Worm (Caenorhabditis elegans) whole organism, L1 larva: ENCODE data around the gene oig-8.
A peak's percentile ranks its signal among the peaks of the same experiment; 100 is the strongest.

Experiments
- C16A3.4 ChIP-seq: fragments of 150-350 bp; optimal IDR thresholded peaks from 2 replicates; lab custom pipeline; 2014; ENCODE audit warnings: missing biosample characterization, missing genetic modification characterization
- aly-2 ChIP-seq: fragments of 150-350 bp; optimal IDR thresholded peaks from 2 replicates; lab custom pipeline; 2014; ENCODE audit warnings: missing biosample characterization, missing genetic modification characterization
- ceh-63 ChIP-seq: fragments of 200-800 bp; sonication (Bioruptor generic); optimal IDR thresholded peaks from 2 replicates; lab custom pipeline; 2018; ENCODE audit warnings: mild to moderate bottlenecking, missing genetic modification characterization, missing compliant biosample characterization
- ceh-88 ChIP-seq: fragments of 200-800 bp; sonication (Bioruptor generic); IDR thresholded peaks from 2 replicates; pipeline ENCODE4 v1.3.6; 2022; ENCODE audit warnings: missing genetic modification characterization, missing compliant biosample characterization
- ceh-90 ChIP-seq: sonication (generic microtip); optimal IDR thresholded peaks from 2 replicates; lab custom pipeline; 2016; ENCODE audit warnings: missing genetic modification characterization, missing compliant biosample characterization
- ces-1 ChIP-seq: fragments of 150-350 bp; optimal IDR thresholded peaks from 2 replicates; lab custom pipeline; 2014; ENCODE audit warnings: missing biosample characterization, missing genetic modification reagents, missing genetic modification characterization
- efl-1 ChIP-seq, 4 experiments: fragments of 150-350 bp; optimal IDR thresholded peaks in 3 of 4; peaks in 1 of 4; 1 replicate in 1 of 4; 2 replicates in 3 of 4; lab custom pipeline; 2014; ENCODE audit warnings: missing biosample characterization in 2 of 4, missing genetic modification characterization in 2 of 4, missing genetic modification reagents in 2 of 4
- efl-3 ChIP-seq: fragments of 200-800 bp; sonication (Bioruptor generic); optimal IDR thresholded peaks from 2 replicates; lab custom pipeline; 2018; ENCODE audit warnings: mild to moderate bottlenecking, missing genetic modification characterization, missing compliant biosample characterization
- egl-27 ChIP-seq, 2 experiments: fragments of 150-350 bp in 1 of 2; sonication (generic microtip); optimal IDR thresholded peaks; 3 replicates each; lab custom pipeline; 2017 to 2018; ENCODE audit warnings: missing biosample characterization in 2 of 2, missing genetic modification characterization in 2 of 2, missing genetic modification reagents in 2 of 2
- elt-2 ChIP-seq: sonication (generic microtip); optimal IDR thresholded peaks from 2 replicates; lab custom pipeline; 2016; ENCODE audit warnings: missing genetic modification characterization, mild to moderate bottlenecking, inconsistent platforms, missing compliant biosample characterization, missing genetic modification reagents
- elt-3 ChIP-seq, 6 experiments: fragments of 150-350 bp in 1 of 6; sonication (generic microtip); optimal IDR thresholded peaks; 2 replicates each; lab custom pipeline; 2017 to 2018; ENCODE audit warnings: missing biosample characterization in 6 of 6, missing genetic modification characterization in 6 of 6, inconsistent platforms in 1 of 6
- ets-5 ChIP-seq: fragments of 200-800 bp; sonication (Bioruptor generic); IDR thresholded peaks from 2 replicates; pipeline ENCODE4 v1.3.6; 2022; ENCODE audit warnings: missing genetic modification characterization, missing compliant biosample characterization
- fkh-8 ChIP-seq: sonication (generic microtip); optimal IDR thresholded peaks from 2 replicates; lab custom pipeline; 2016; ENCODE audit warnings: mild to moderate bottlenecking, missing genetic modification characterization, missing compliant biosample characterization
- fos-1 ChIP-seq: fragments of 150-350 bp; optimal IDR thresholded peaks from 2 replicates; lab custom pipeline; 2014; ENCODE audit warnings: missing biosample characterization, missing genetic modification characterization
- lin-13 ChIP-seq: fragments of 150-350 bp; optimal IDR thresholded peaks from 2 replicates; lab custom pipeline; 2014; ENCODE audit warnings: missing biosample characterization, missing genetic modification reagents, missing genetic modification characterization
- lin-14 ChIP-seq: fragments of 200-800 bp; sonication (Bioruptor generic); optimal IDR thresholded peaks from 2 replicates; lab custom pipeline; 2018; ENCODE audit warnings: mild to moderate bottlenecking, missing genetic modification characterization, moderate library complexity, missing compliant biosample characterization
- lin-15B ChIP-seq: fragments of 150-350 bp; sonication (generic microtip); optimal IDR thresholded peaks from 3 replicates; lab custom pipeline; 2014; ENCODE audit warnings: missing biosample characterization, missing genetic modification characterization
- lin-35 ChIP-seq, 2 experiments: fragments of 150-350 bp; optimal IDR thresholded peaks; 2 replicates each; lab custom pipeline; 2014; ENCODE audit warnings: missing biosample characterization in 2 of 2, missing genetic modification characterization in 2 of 2, missing genetic modification reagents in 2 of 2
- lin-39 ChIP-seq: fragments of 150-350 bp; optimal IDR thresholded peaks from 2 replicates; lab custom pipeline; 2014; ENCODE audit warnings: missing biosample characterization, missing genetic modification reagents, missing genetic modification characterization
- lsy-2 ChIP-seq, 2 experiments: fragments of 150-350 bp; optimal IDR thresholded peaks; 2 replicates each; lab custom pipeline; 2014; ENCODE audit warnings: missing biosample characterization in 2 of 2, missing genetic modification characterization in 2 of 2
- mdl-1 ChIP-seq, 2 experiments: fragments of 150-350 bp; optimal IDR thresholded peaks; 2 replicates each; lab custom pipeline; 2014 to 2017; ENCODE audit warnings: missing biosample characterization in 2 of 2, missing genetic modification characterization in 2 of 2, inconsistent platforms in 1 of 2
- mef-2 ChIP-seq: fragments of 150-350 bp; optimal IDR thresholded peaks from 2 replicates; lab custom pipeline; 2014; ENCODE audit warnings: missing biosample characterization, missing genetic modification characterization
- nhr-237 ChIP-seq: fragments of 150-350 bp; optimal IDR thresholded peaks from 2 replicates; lab custom pipeline; 2014; ENCODE audit warnings: missing biosample characterization, missing genetic modification characterization
- nhr-71 ChIP-seq: sonication (generic microtip); optimal IDR thresholded peaks from 2 replicates; lab custom pipeline; 2016; ENCODE audit warnings: mild to moderate bottlenecking, missing genetic modification characterization, moderate library complexity, missing compliant biosample characterization
- nhr-77 ChIP-seq: fragments of 150-350 bp; optimal IDR thresholded peaks from 2 replicates; lab custom pipeline; 2014; ENCODE audit warnings: missing biosample characterization, missing genetic modification characterization
- nhr-85 ChIP-seq: sonication (generic microtip); peaks from one replicate; lab custom pipeline; 2016; ENCODE audit warnings: missing genetic modification characterization, inconsistent platforms, missing compliant biosample characterization
- nhr-90 ChIP-seq: sonication (generic microtip); optimal IDR thresholded peaks from 2 replicates; lab custom pipeline; 2016; ENCODE audit warnings: mild to moderate bottlenecking, missing genetic modification characterization, missing compliant biosample characterization; ENCODE audit not compliant: poor library complexity
- pag-3 ChIP-seq: sonication (generic microtip); optimal IDR thresholded peaks from 2 replicates; lab custom pipeline; 2017; ENCODE audit warnings: missing genetic modification characterization, mild to moderate bottlenecking, missing compliant biosample characterization, antibody characterized with exemption, borderline replicate concordance; ENCODE audit not compliant: insufficient read depth
- pax-3 ChIP-seq: fragments of 200-800 bp; sonication (Bioruptor generic); optimal IDR thresholded peaks from 2 replicates; lab custom pipeline; 2018; ENCODE audit warnings: mild to moderate bottlenecking, missing genetic modification characterization, moderate library complexity, missing compliant biosample characterization
- rnt-1 ChIP-seq: sonication (generic microtip); optimal IDR thresholded peaks from 2 replicates; lab custom pipeline; 2016; ENCODE audit warnings: mild to moderate bottlenecking, missing genetic modification characterization, moderate library complexity, missing compliant biosample characterization
- skn-1 ChIP-seq: fragments of 150-350 bp; optimal IDR thresholded peaks from 2 replicates; lab custom pipeline; 2014; ENCODE audit warnings: missing biosample characterization, missing genetic modification characterization
- snpc-4 ChIP-seq: fragments of 150-350 bp; optimal IDR thresholded peaks from 2 replicates; lab custom pipeline; 2014; ENCODE audit warnings: missing biosample characterization, missing genetic modification characterization
- sox-4 ChIP-seq: sonication (generic microtip); optimal IDR thresholded peaks from 2 replicates; lab custom pipeline; 2016; ENCODE audit warnings: missing genetic modification characterization, missing compliant biosample characterization
- sptf-1 ChIP-seq: fragments of 150-350 bp; optimal IDR thresholded peaks from 2 replicates; lab custom pipeline; 2014; ENCODE audit warnings: missing biosample characterization, missing genetic modification characterization
- zip-4 ChIP-seq: fragments of 200-800 bp; sonication (Bioruptor generic); optimal IDR thresholded peaks from 2 replicates; lab custom pipeline; 2018; ENCODE audit warnings: mild to moderate bottlenecking, missing genetic modification characterization, moderate library complexity, missing compliant biosample characterization
- ztf-4 ChIP-seq: fragments of 150-350 bp; optimal IDR thresholded peaks from 2 replicates; lab custom pipeline; 2014; ENCODE audit warnings: missing biosample characterization, missing genetic modification characterization

Gene oig-8

DNA sequence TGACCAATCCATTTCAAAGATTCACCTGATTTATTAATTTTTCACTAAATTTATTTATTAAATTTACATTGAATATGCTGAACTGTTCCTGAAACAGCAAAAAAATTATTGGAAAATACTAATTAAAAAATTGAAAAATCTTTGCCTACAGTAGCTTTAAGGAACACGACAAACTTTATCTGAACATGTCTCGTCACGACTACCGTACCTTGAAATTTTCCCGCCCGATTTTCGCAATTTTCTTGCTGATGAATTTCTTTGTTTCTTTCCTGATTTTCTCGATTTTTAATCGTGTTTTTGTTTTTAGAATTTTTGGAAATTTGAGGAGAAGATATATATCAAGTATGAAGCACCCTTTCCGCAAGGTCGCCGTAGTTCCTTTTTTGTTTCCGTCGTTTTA lies 34.0 kb upstream of the oig-8 start:
- TF ChIP-seq nhr-85 (tag; lab: Kevin White, UChicago) (peak; percentile 13), elt-3 (tag; optimal IDR thresholded peaks at IDR 0.05; lab: Kevin White, UChicago) (no peak)

DNA sequence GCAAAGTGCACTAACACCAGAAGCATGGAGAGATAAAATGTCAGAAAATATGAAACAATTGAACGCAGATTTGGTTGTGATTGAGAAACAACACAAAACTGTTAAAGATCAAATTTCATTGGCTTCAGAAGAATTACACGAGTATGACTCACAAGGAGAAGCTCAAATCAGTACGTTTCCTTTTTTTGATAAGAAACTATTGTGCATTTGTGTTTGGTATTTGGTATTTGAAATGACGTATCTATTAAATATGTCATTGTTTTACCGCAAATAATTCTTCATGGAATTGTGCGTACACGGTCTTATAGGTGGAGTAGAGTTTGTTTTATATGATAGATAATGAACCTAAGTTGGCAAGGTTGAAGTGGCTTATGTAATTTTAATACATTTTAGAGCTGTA lies 32.6 kb upstream of the oig-8 start:
- TF ChIP-seq skn-1 (tag; lab: Kevin White, UChicago) (no peak), zip-4 (no peak), lin-14 (GFP tag; lab: Kevin White, UChicago) (no peak), sptf-1 (no peak), mdl-1 (tag; optimal IDR thresholded peaks at IDR 0.05; lab: Kevin White, UChicago) (no peak), snpc-4 (tag; lab: Kevin White, UChicago) (no peak), sox-4 (no peak), pag-3 (no peak), lin-35 (GFP tag; optimal IDR thresholded peaks at IDR 0.05; lab: Kevin White, UChicago) (no peak), ceh-90 (tag; lab: Kevin White, UChicago) (no peak), efl-3 (GFP tag; lab: Kevin White, UChicago) (no peak), nhr-77 (no peak), lin-39 (tag; lab: Kevin White, UChicago) (no peak), ceh-88 (GFP tag; lab: Robert Waterston, UW) (no peak), egl-27 (tag; optimal IDR thresholded peaks at IDR 0.05; lab: Kevin White, UChicago) (no peak)

DNA sequence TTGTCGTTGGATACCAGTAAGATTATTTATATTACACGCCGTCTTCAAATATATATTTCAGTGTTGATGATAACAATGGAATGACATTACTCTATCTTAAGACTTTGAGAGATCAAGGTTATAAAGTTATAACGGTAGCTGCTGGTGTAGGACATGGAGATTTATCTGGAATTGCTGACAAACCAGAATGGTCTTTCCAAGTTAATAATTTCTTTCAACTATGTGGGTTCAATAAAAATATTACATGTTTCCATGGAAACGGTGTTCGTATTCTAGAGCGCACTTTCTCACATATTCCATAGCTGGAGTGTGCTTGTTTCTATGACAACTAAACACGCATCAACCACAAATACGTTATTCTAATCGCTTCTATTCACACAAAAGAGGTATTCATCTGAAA lies 30.8 kb upstream of the oig-8 start, which contains the start of gene ift-74:
Gene ift-74, plus strand, starts transcription at position 301 of the 400 bp plus-strand sequence.
- peak; percentile 40 for TF ChIP-seq fkh-8 (tag; lab: Kevin White, UChicago)
- no peak for TF ChIP-seq nhr-90

DNA sequence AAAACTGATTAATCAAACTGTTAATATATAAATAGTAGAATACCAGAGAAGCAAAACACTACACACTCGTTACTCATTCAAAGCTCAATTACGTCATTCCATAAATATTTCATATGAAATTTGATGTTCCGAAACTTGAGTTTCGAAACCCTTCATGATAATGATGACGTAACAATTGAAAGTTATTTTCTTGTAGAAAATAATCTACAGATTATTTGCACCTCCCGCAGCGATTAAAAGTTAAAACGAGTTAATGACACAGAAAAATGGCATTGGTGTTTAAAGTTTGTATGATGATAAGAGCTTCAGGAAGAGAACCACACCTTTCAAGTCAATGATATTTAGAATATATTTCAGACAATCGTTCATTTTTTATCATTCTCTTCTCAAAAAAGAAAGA lies 25.0 kb upstream of the oig-8 start, which contains the start of gene H43E16.1:
Gene H43E16.1, plus strand, starts transcription at position 375 of the 400 bp plus-strand sequence.
- TF ChIP-seq lin-15B (tag; lab: Kevin White, UChicago), result no peak
- no peak for TF ChIP-seq lsy-2 (tag; optimal IDR thresholded peaks at IDR 0.05; lab: Kevin White, UChicago)
- peak; percentile 72 for TF ChIP-seq elt-2 (tag; lab: Kevin White, UChicago)
- TF ChIP-seq efl-1 (optimal IDR thresholded peaks at IDR 0.05; lab: Kevin White, UChicago), result no peak
- TF ChIP-seq efl-1 (GFP tag; optimal IDR thresholded peaks at IDR 0.05 in 1 of 2; lab: Kevin White, UChicago), result peak in 1 of 2 experiments; percentile 43
- no peak for TF ChIP-seq aly-2 (tag; lab: Kevin White, UChicago)
- TF ChIP-seq lin-14 (GFP tag; lab: Kevin White, UChicago), result no peak
- TF ChIP-seq rnt-1, result no peak
- TF ChIP-seq ztf-4 (tag; lab: Kevin White, UChicago), result no peak

DNA sequence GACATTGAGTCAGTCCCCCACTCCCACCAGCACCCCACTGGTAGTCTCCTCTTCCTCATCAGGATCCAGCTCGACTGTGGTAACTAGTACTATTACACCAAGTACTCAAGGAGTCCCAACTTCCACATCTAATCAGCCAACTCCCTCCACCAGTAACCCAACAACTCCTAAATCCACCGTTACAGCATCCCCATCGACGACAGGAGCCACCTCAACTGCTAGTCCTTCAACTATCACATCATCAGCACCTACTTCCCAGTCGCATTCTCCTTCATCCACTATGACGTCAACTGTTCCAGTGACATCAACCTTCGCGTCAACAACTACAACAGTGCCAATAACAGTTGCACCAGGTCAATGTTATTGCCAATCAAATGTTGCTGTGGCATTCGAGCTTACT lies 19.6 kb upstream of the oig-8 start:
- TF ChIP-seq ces-1 (no peak), nhr-237 (tag; lab: Kevin White, UChicago) (no peak), nhr-77 (no peak), C16A3.4 (no peak), ets-5 (GFP tag; lab: Robert Waterston, UW) (no peak), ceh-88 (GFP tag; lab: Robert Waterston, UW) (no peak)

DNA sequence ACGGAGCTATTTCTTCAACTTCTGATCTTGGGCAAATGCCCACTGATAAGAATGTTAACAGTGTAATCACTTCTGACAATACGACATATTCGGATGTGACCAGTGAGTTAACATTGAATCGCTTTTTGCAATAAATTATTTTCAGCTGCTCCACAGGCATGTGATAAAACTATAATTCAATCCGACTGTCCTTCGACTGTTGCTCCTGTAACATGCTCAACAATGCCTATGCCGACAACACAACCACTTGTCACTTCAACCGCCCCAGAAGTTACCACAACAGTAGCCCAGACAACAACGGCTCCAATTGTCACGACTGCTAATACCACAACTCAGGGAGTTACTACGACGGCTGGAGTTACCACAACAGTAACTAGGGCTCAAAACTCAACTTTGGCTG lies 18.6 kb upstream of the oig-8 start:
- TF ChIP-seq mef-2 (tag; lab: Kevin White, UChicago) (no peak), lin-13 (GFP tag; lab: Kevin White, UChicago) (no peak), pax-3 (no peak), elt-2 (tag; lab: Kevin White, UChicago) (no peak), efl-1 (optimal IDR thresholded peaks at IDR 0.05; lab: Kevin White, UChicago) (no peak), efl-1 (GFP tag; optimal IDR thresholded peaks at IDR 0.05 in 1 of 2; lab: Kevin White, UChicago) (peak in 1 of 2 experiments; percentile 20), ceh-63 (GFP tag; lab: Kevin White, UChicago) (no peak), fos-1 (tag; lab: Kevin White, UChicago) (no peak), nhr-71 (tag; lab: Kevin White, UChicago) (no peak)
